Fruit fly (Drosophila melanogaster): Measurements from ENCODE around the gene CG10853.
A peak's percentile ranks its signal among the peaks of the same experiment; 100 is the strongest.

Gene CG10853

DNA sequence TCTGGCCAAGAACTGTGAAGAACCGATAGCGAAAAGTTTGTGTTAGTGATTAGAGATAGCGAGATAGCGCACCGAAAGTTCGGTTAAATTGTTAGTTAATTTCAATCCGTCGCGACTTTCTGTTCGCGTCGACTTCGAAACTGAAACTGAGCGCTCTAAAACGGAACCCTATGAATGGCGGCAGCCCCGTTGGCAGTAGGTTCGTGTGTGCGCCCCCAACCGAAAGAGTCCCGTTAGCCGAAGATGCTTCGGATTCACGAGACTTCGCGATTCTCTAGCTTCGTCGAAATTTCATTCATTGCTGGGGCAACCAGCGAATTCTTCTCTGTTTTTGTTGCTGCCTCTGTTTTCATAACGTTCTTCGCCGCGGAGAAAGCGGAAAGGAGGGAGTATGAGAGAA, 22.2 kb upstream of the CG10853 start:
- no peak for TF ChIP-seq brk (GFP tag; optimal IDR thresholded peaks at IDR 0.05)
- TF ChIP-seq Rel (GFP tag; optimal IDR thresholded peaks at IDR 0.05) = no peak
- peak; percentile 16 for TF ChIP-seq Rel (tag; optimal IDR thresholded peaks at IDR 0.05)
- no peak for TF ChIP-seq rgr (GFP tag; optimal IDR thresholded peaks at IDR 0.05)
- no peak for TF ChIP-seq jim (GFP tag; optimal IDR thresholded peaks at IDR 0.05)

DNA sequence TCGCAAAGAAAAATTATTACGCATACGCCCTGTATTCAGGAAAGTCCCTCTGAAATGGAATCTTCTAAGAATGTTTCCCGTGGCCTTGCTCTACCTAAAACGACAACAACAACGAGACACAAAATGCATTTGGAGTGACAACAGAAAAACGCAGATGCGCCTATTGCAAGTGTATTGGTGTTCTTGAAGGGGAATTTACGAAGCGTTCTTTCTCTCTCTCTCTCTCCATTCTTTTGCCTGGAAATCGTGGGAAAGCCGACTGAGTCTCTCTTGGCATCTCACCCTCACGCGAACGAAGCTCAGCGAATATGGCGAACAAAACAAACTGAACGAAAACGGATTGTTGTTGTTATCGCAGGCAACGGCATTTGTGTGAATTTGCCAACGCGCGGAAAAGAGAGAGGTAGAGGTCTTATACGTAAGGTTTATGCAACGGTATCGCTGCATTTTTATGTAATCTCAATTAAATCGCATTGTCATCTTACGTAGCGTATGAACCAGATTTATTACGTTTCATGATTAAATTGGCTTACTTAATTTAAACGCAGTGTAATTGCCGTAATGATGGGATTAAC, 21.4 kb upstream of the CG10853 start:
- TF ChIP-seq psq (GFP tag; optimal IDR thresholded peaks at IDR 0.05) (peak; percentile 72), CG32264 (GFP tag; optimal IDR thresholded peaks at IDR 0.05) (no peak), sage (GFP tag; optimal IDR thresholded peaks at IDR 0.05) (peak; percentile 6), Rel (GFP tag; optimal IDR thresholded peaks at IDR 0.05) (no peak), Rel (tag; optimal IDR thresholded peaks at IDR 0.05) (peak; percentile 69)

DNA sequence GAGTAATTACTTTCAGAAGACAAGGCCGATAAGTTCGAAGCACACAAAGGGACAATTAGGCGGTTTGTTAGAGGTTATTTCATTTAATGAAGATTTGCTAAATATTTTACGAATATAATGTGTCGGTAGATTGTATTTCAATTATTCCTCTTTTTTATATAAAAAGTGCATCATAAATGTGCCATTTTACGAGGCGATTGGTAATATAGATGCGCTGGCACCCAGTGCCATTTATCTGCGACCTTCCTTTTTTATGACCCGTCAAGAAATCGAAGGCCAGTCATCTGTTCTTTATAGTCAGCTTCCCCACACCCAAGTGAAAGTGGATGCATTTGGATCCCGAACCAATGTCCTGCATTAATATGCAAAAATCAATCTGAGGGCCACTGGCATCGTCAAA, 20.2 kb upstream of the CG10853 start:
- TF ChIP-seq dl (GFP tag; optimal IDR thresholded peaks at IDR 0.05; ENCODE audit: insufficient read depth in 1 of 2, partially characterized antibody in 2 of 2) (no peak), Jra (GFP tag; optimal IDR thresholded peaks at IDR 0.05) (no peak), Rel (GFP tag; optimal IDR thresholded peaks at IDR 0.05) (no peak), Rel (tag; optimal IDR thresholded peaks at IDR 0.05) (no peak), sage (GFP tag; optimal IDR thresholded peaks at IDR 0.05) (no peak), CG32264 (GFP tag; optimal IDR thresholded peaks at IDR 0.05) (no peak), Hnf4 (GFP tag; optimal IDR thresholded peaks at IDR 0.05) (no peak), br (GFP tag; optimal IDR thresholded peaks at IDR 0.05) (no peak), OdsH (GFP tag; optimal IDR thresholded peaks at IDR 0.05) (no peak), Abd-B (GFP tag; optimal IDR thresholded peaks at IDR 0.05) (no peak), brk (GFP tag; optimal IDR thresholded peaks at IDR 0.05) (no peak), GATAd (GFP tag; optimal IDR thresholded peaks at IDR 0.05) (no peak), h (GFP tag; optimal IDR thresholded peaks at IDR 0.05) (no peak), dsf (GFP tag; optimal IDR thresholded peaks at IDR 0.05; ENCODE audit: borderline replicate concordance) (no peak), Dfd (GFP tag; optimal IDR thresholded peaks at IDR 0.05) (no peak), tai (GFP tag; optimal IDR thresholded peaks at IDR 0.05) (no peak), psq (GFP tag; optimal IDR thresholded peaks at IDR 0.05) (no peak), CrebA (GFP tag; optimal IDR thresholded peaks at IDR 0.05; ENCODE audit: borderline replicate concordance) (no peak), fru (GFP tag; optimal IDR thresholded peaks at IDR 0.05) (no peak), sv (GFP tag; optimal IDR thresholded peaks at IDR 0.05) (no peak)

DNA sequence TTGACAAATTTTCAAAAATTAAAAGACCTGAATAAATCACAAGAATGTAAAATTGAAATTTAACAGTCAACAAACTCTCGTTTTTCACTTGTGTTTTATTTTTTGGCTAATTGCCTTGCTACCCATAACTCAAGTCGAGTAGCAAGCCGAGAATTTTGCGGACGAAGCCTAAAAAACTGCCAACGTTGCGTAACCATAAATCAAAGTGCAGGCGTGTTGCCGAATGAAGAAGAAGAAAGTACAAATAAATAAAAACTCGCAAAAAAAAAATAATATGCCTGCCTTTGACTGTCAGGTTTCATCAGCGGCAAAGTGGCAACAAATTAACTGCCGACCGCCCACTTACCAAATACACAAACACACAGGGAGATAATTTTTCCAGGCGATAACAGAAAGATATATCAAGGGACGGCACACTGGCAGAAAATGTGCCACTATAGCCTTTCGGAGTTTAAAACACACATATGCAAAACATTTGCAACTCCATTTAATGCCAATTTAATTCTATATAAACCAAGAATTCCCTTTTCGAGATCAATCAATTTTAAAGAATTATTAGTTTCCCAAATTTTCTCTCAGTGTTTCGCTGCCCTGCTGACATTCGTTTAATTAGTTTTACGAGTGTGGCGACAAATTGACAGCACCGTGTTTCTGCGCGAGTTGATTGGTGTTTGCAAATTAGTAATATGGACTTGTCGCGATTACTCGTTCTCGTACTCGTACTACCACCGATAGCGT, 19.3 kb upstream of the CG10853 start:
- TF ChIP-seq dsf (GFP tag; optimal IDR thresholded peaks at IDR 0.05; ENCODE audit: borderline replicate concordance) (peak; percentile 74), HLH106 (tag; optimal IDR thresholded peaks at IDR 0.05) (peak; percentile 92), sv (GFP tag; optimal IDR thresholded peaks at IDR 0.05) (peak; percentile 88), CG32264 (GFP tag; optimal IDR thresholded peaks at IDR 0.05) (peak; percentile 75), usp (GFP tag; optimal IDR thresholded peaks at IDR 0.05) (no peak), Myc (optimal IDR thresholded peaks at IDR 0.05) (no peak), pan (optimal IDR thresholded peaks at IDR 0.05) (no peak), tai (GFP tag; optimal IDR thresholded peaks at IDR 0.05) (peak; percentile 87), lola (GFP tag; optimal IDR thresholded peaks at IDR 0.05) (no peak), Dfd (GFP tag; optimal IDR thresholded peaks at IDR 0.05) (no peak), dmrt93B (GFP tag; optimal IDR thresholded peaks at IDR 0.05) (peak; percentile 79), Sp1 (GFP tag; optimal IDR thresholded peaks at IDR 0.05) (peak; percentile 91), brk (GFP tag; optimal IDR thresholded peaks at IDR 0.05) (peak; percentile 85), Vsx2 (GFP tag; optimal IDR thresholded peaks at IDR 0.05; ENCODE audit: partially characterized antibody) (no peak), foxo (GFP tag; optimal IDR thresholded peaks at IDR 0.05) (peak; percentile 37 to 95), Mio (GFP tag; optimal IDR thresholded peaks at IDR 0.05) (peak; percentile 71), br (GFP tag; optimal IDR thresholded peaks at IDR 0.05) (peak; percentile 94), Jra (GFP tag; optimal IDR thresholded peaks at IDR 0.05) (peak; percentile 84), rgr (GFP tag; optimal IDR thresholded peaks at IDR 0.05) (peak; percentile 97), Rel (GFP tag; optimal IDR thresholded peaks at IDR 0.05) (peak; percentile 58), Rel (tag; optimal IDR thresholded peaks at IDR 0.05) (peak; percentile 74), Hr78 (GFP tag; optimal IDR thresholded peaks at IDR 0.05) (no peak), h (GFP tag; optimal IDR thresholded peaks at IDR 0.05) (peak; percentile 97), N (GFP tag; optimal IDR thresholded peaks at IDR 0.05) (no peak), OdsH (GFP tag; optimal IDR thresholded peaks at IDR 0.05) (peak; percentile 95), dl (GFP tag; optimal IDR thresholded peaks at IDR 0.05; ENCODE audit: insufficient read depth in 1 of 2, partially characterized antibody in 2 of 2) (no peak), woc (GFP tag; optimal IDR thresholded peaks at IDR 0.05) (peak; percentile 57), jim (GFP tag; optimal IDR thresholded peaks at IDR 0.05) (peak; percentile 24), Abd-B (GFP tag; optimal IDR thresholded peaks at IDR 0.05) (no peak), CrebA (GFP tag; optimal IDR thresholded peaks at IDR 0.05; ENCODE audit: borderline replicate concordance) (peak; percentile 77), GATAd (GFP tag; optimal IDR thresholded peaks at IDR 0.05) (peak; percentile 84), sage (GFP tag; optimal IDR thresholded peaks at IDR 0.05) (peak; percentile 79), fru (GFP tag; optimal IDR thresholded peaks at IDR 0.05) (peak; percentile 93), psq (GFP tag; optimal IDR thresholded peaks at IDR 0.05) (peak; percentile 89), Dif (GFP tag; optimal IDR thresholded peaks at IDR 0.05; ENCODE audit: partially characterized antibody) (no peak), CG9705 (GFP tag; optimal IDR thresholded peaks at IDR 0.05) (peak; percentile 78), Hr83 (GFP tag; optimal IDR thresholded peaks at IDR 0.05; ENCODE audit: poor library complexity, severe bottlenecking) (peak; percentile 70)
